Worm (Caenorhabditis elegans): ENCODE results near the gene srx-44.
A peak's percentile ranks its signal among the peaks of the same experiment; 100 is the strongest.

Gene srx-44

DNA sequence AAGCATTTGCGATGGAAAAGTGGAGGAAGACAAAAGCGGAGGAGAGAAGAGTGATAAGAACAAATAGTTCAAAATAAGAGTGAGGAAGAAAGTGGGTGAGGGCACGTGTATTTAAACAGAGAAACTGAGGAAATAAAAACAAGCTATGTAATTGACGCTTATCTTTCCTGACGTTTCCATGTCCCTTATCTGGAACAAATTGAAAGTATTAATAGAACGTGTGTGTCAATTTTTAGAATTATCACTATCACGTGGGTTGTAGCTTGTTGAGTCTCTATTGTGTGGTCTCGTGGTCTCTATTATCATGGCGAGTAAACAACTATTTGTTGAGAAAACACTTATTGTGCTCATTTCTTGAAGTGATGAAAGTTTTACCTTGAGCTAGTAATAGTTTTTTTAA is 25.7 kb downstream of the srx-44 start, which contains the start of gene T10C6.15 (continued):
- TF ChIP-seq elt-2 (tag; optimal IDR thresholded peaks at IDR 0.05) (peak; percentile 99), hpl-2 (GFP tag; optimal IDR thresholded peaks at IDR 0.05) (peak; percentile 58), fos-1 (tag; optimal IDR thresholded peaks at IDR 0.05) (no peak)

- TF ChIP-seq blmp-1 (tag; optimal IDR thresholded peaks at IDR 0.05) (peak; percentile 31), alr-1 (tag; optimal IDR thresholded peaks at IDR 0.05; ENCODE audit: borderline replicate concordance) (no peak), efl-1 (optimal IDR thresholded peaks at IDR 0.05) (no peak), efl-1 (GFP tag; optimal IDR thresholded peaks at IDR 0.05 in 1 of 2) (peak in 1 of 2 experiments; percentile 16)
Observed at ce11 chrV:16046573-16046972, 26.4 kb downstream of the srx-44 start, which contains the start of gene ZK285.2. Gene ZK285.2 (plus strand): TSS chrV:16046873.

- TF ChIP-seq hlh-4 (tag; optimal IDR thresholded peaks at IDR 0.05) (no peak), ceh-90 (tag; optimal IDR thresholded peaks at IDR 0.05) (no peak), unc-130 (tag; optimal IDR thresholded peaks at IDR 0.05) (no peak), ets-5 (GFP tag; IDR thresholded peaks at IDR 0.05) (no peak), rnt-1 (tag; optimal IDR thresholded peaks at IDR 0.05) (no peak), jun-1 (tag; optimal IDR thresholded peaks at IDR 0.05) (no peak), mep-1 (tag; optimal IDR thresholded peaks at IDR 0.05) (no peak), nhr-20 (tag; optimal IDR thresholded peaks at IDR 0.05) (no peak), unc-62 (GFP tag; optimal IDR thresholded peaks at IDR 0.05) (no peak), sptf-1 (tag; optimal IDR thresholded peaks at IDR 0.05) (no peak), Y116A8C.19 (tag; optimal IDR thresholded peaks at IDR 0.05; ENCODE audit: borderline replicate concordance) (no peak), fkh-8 (tag; optimal IDR thresholded peaks at IDR 0.05) (no peak), swsn-7 (tag; optimal IDR thresholded peaks at IDR 0.05) (no peak), fkh-4 (tag; optimal IDR thresholded peaks at IDR 0.05; ENCODE audit: borderline replicate concordance) (no peak)
Observed at ce11 chrV:16047052-16047451, 26.9 kb downstream of the srx-44 start.

DNA sequence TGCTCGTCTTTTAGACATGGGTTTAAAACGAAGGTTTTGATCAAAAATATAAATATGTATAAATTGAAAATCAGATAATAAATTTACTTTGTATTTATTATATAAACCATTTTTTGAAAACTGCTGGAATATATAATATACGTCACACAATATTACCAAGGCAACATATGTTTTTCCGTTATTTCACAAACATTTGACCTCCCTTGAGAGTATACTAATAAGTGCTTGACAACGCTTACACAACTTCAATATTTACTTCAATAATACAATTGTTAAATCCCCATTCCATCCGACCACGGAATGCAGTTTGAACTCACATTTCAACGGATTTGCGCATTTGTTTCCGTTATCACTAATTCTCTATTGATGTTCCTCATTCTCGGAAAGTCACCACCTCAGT is 27.4 kb downstream of the srx-44 start, which contains the start of gene str-198:
str-198 (plus strand) TSS at position 301 of the 400 bp plus-strand sequence.
- TF ChIP-seq sox-4 (tag; optimal IDR thresholded peaks at IDR 0.05) = no peak
- TF ChIP-seq unc-62 (GFP tag; optimal IDR thresholded peaks at IDR 0.05) = no peak
- TF ChIP-seq nhr-77 (tag; optimal IDR thresholded peaks at IDR 0.05) = no peak
- TF ChIP-seq grh-1 (GFP tag; IDR thresholded peaks at IDR 0.05) = no peak
- TF ChIP-seq C04F5.9 (tag; optimal IDR thresholded peaks at IDR 0.05) = no peak
- no peak for TF ChIP-seq irx-1 (tag; optimal IDR thresholded peaks at IDR 0.05)
- TF ChIP-seq fos-1 (tag; optimal IDR thresholded peaks at IDR 0.05) = no peak
- no peak for TF ChIP-seq C16A3.4 (tag; optimal IDR thresholded peaks at IDR 0.05)
- TF ChIP-seq dsc-1 (tag; optimal IDR thresholded peaks at IDR 0.05) = no peak
- no peak for TF ChIP-seq tbx-2 (tag; optimal IDR thresholded peaks at IDR 0.05)
- TF ChIP-seq efl-3 (GFP tag; optimal IDR thresholded peaks at IDR 0.05) = no peak
- no peak for TF ChIP-seq ceh-63 (GFP tag; optimal IDR thresholded peaks at IDR 0.05)
- no peak for TF ChIP-seq nhr-19 (GFP tag; conservative IDR thresholded peaks at IDR 0.05)
- no peak for TF ChIP-seq nhr-47 (tag; optimal IDR thresholded peaks at IDR 0.05)
- no peak for TF ChIP-seq rnt-1 (tag; optimal IDR thresholded peaks at IDR 0.05)
- TF ChIP-seq nhr-90 (tag; optimal IDR thresholded peaks at IDR 0.05; ENCODE audit: poor library complexity) = no peak
- no peak for TF ChIP-seq nhr-12 (tag; optimal IDR thresholded peaks at IDR 0.05)
- no peak for TF ChIP-seq snu-23 (GFP tag; optimal IDR thresholded peaks at IDR 0.05)
- TF ChIP-seq fkh-10 (GFP tag; optimal IDR thresholded peaks at IDR 0.05) = no peak
- TF ChIP-seq pax-3 (tag; optimal IDR thresholded peaks at IDR 0.05) = no peak
